Worm (Caenorhabditis elegans): ENCODE results near the gene golg-2.

- no peak for TF ChIP-seq nhr-237 (tag; optimal IDR thresholded peaks at IDR 0.05)
- no peak for TF ChIP-seq nhr-23 (tag; optimal IDR thresholded peaks at IDR 0.05)
- TF ChIP-seq unc-62 (GFP tag; optimal IDR thresholded peaks at IDR 0.05): no peak
- no peak for TF ChIP-seq elt-1 (tag; optimal IDR thresholded peaks at IDR 0.05)
- TF ChIP-seq zag-1 (tag; optimal IDR thresholded peaks at IDR 0.05): no peak
- TF ChIP-seq tbx-2 (tag; optimal IDR thresholded peaks at IDR 0.05): no peak
- TF ChIP-seq aly-2 (tag; optimal IDR thresholded peaks at IDR 0.05): no peak
- TF ChIP-seq fkh-10 (GFP tag; optimal IDR thresholded peaks at IDR 0.05): no peak
- no peak for TF ChIP-seq lin-15B (tag; optimal IDR thresholded peaks at IDR 0.05)
- no peak for TF ChIP-seq fkh-2 (tag; optimal IDR thresholded peaks at IDR 0.05)
- no peak for TF ChIP-seq nhr-76 (tag; optimal IDR thresholded peaks at IDR 0.05)
- TF ChIP-seq daf-12 (tag; optimal IDR thresholded peaks at IDR 0.05): no peak
Measured at ce11 chrII:5020513-5021081, 19.3 kb downstream of the golg-2 start.

Data from whole organism, L3 larva.